Fruit fly (Drosophila melanogaster): ENCODE measurements around the gene Fgop2.

The Fgop2 gene

DNA sequence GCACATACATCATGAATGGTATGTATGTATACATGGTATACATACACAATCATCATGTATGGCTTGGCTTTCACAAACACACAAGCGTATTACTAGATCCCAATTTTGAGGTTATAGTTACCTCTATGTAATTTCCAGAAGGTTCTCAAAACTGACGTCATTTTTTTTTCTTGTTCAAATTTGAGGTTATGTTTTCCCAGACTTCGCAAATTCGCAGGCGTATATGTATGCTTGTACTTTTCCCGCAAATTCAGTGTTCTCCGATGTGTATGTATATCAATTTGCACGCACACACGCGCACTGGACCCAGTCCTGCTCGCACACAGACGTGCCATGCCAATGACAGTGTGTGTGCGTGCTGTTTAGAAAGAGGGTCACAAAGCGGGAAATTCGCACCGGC, 21.2 kb upstream of the Fgop2 start:
- TF ChIP-seq CG8159 (tag; optimal IDR thresholded peaks at IDR 0.05) (no peak), CG13204 (GFP tag; optimal IDR thresholded peaks at IDR 0.05) (no peak), Pif1B (GFP tag; optimal IDR thresholded peaks at IDR 0.05) (no peak), fd96Ca (GFP tag; IDR thresholded peaks at IDR 0.05) (no peak), CG12605 (GFP tag; IDR thresholded peaks at IDR 0.05) (no peak), gl (tag; optimal IDR thresholded peaks at IDR 0.05) (no peak), CG17806 (tag; optimal IDR thresholded peaks at IDR 0.05) (no peak), Ets98B (GFP tag; IDR thresholded peaks at IDR 0.05) (no peak), D1 (tag; optimal IDR thresholded peaks at IDR 0.05) (no peak), CG14655 (GFP tag; optimal IDR thresholded peaks at IDR 0.05) (no peak), CG34367 (tag; optimal IDR thresholded peaks at IDR 0.05) (no peak), CG32121 (GFP tag; IDR thresholded peaks at IDR 0.05) (no peak), Pif1A (GFP tag; optimal IDR thresholded peaks at IDR 0.05) (no peak), Snoo (tag; optimal IDR thresholded peaks at IDR 0.05) (no peak), EcR (GFP tag; optimal IDR thresholded peaks at IDR 0.05) (peak; percentile 23), CG4496 (GFP tag; IDR thresholded peaks at IDR 0.05) (0 out of 3 replicates have a peak, but pooled peaks have one; percentile 12), CG10348 (GFP tag; IDR thresholded peaks at IDR 0.05) (no peak)

DNA sequence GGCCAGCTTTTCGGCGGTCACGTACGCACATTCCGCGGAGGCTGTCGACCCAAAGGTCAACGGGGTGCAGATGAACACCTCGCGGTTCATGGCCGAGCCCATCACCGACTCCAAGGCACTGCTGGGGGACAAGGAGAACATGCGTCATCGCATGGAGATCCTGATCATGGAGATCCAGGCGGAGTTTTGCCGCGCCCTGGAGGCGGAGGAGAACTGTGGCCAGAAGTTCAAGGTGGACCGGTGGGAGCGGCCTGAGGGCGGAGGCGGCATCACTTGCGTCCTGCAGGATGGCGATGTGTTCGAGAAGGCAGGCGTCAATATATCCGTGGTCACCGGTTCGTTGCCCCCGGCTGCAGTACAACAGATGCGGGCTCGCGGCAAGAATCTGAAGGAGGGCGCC, 19.5 kb upstream of the Fgop2 start:
- TF ChIP-seq rn (GFP tag; IDR thresholded peaks at IDR 0.05) (no peak), CG32121 (GFP tag; IDR thresholded peaks at IDR 0.05) (no peak), Ets98B (GFP tag; IDR thresholded peaks at IDR 0.05) (no peak), CG12605 (GFP tag; IDR thresholded peaks at IDR 0.05) (no peak), Pif1B (GFP tag; optimal IDR thresholded peaks at IDR 0.05) (no peak), Pif1A (GFP tag; optimal IDR thresholded peaks at IDR 0.05) (no peak), CG17806 (tag; optimal IDR thresholded peaks at IDR 0.05) (no peak), CG13204 (GFP tag; optimal IDR thresholded peaks at IDR 0.05) (no peak), CG34367 (tag; optimal IDR thresholded peaks at IDR 0.05) (no peak), CG10348 (GFP tag; IDR thresholded peaks at IDR 0.05) (no peak), fd96Ca (GFP tag; IDR thresholded peaks at IDR 0.05) (no peak), CG4496 (GFP tag; IDR thresholded peaks at IDR 0.05) (no peak), gl (tag; optimal IDR thresholded peaks at IDR 0.05) (no peak), D1 (tag; optimal IDR thresholded peaks at IDR 0.05) (no peak), CG9948 (tag; optimal IDR thresholded peaks at IDR 0.05) (no peak)

DNA sequence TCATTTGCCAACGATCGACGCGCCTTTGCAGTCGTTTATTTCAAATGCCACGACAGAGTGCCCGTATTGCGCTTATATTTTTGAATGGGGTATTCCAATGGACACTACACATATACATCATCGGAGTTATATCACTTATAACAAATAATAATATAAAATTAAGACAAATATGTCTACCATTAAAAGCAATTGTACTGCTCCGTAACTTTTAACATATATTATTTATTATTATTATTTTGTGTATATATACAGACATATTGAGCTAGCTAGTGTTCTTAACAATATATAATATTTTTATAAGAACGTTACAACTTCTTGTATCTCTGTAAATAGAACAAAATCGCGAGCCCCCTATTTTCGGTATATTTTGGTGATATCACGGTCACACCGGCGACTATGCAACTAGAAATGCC, 18.9 kb upstream of the Fgop2 start, which contains the start of the genes sip2 and Coprox:
Gene sip2, minus strand, starts transcription at position 53 of the 413 bp plus-strand sequence.
Gene Coprox, plus strand, starts transcription at position 400 of the 413 bp plus-strand sequence.
- no peak for TF ChIP-seq gl (tag; optimal IDR thresholded peaks at IDR 0.05)
- peak; percentile 74 for TF ChIP-seq CG8159 (tag; optimal IDR thresholded peaks at IDR 0.05)
- peak; percentile 33; the same call in 1 of the 2 replicates for TF ChIP-seq Ets98B (GFP tag; IDR thresholded peaks at IDR 0.05)
- no peak for TF ChIP-seq Pif1B (GFP tag; optimal IDR thresholded peaks at IDR 0.05)
- TF ChIP-seq Pif1A (GFP tag; optimal IDR thresholded peaks at IDR 0.05), result no peak
- no peak for TF ChIP-seq CG10348 (GFP tag; IDR thresholded peaks at IDR 0.05)
- peak; percentile 64 for TF ChIP-seq CG9948 (tag; optimal IDR thresholded peaks at IDR 0.05)
- no peak for TF ChIP-seq CG13204 (GFP tag; optimal IDR thresholded peaks at IDR 0.05)
- TF ChIP-seq CG14655 (GFP tag; optimal IDR thresholded peaks at IDR 0.05), result no peak
- no peak for TF ChIP-seq EcR (GFP tag; optimal IDR thresholded peaks at IDR 0.05)
- TF ChIP-seq CG32121 (GFP tag; IDR thresholded peaks at IDR 0.05), result no peak; the same call in 1 of the 2 replicates
- peak; percentile 66 for TF ChIP-seq CG15710 (tag; optimal IDR thresholded peaks at IDR 0.05)
- TF ChIP-seq CG17806 (tag; optimal IDR thresholded peaks at IDR 0.05), result peak; percentile 63
- no peak for TF ChIP-seq D1 (tag; optimal IDR thresholded peaks at IDR 0.05)
- no peak for TF ChIP-seq CG8301 (tag; optimal IDR thresholded peaks at IDR 0.05)
- TF ChIP-seq CG4496 (GFP tag; IDR thresholded peaks at IDR 0.05), result peak; percentile 35; the same call in 2 of the 3 replicates
- TF ChIP-seq rn (GFP tag; IDR thresholded peaks at IDR 0.05), result no peak
- TF ChIP-seq fd96Ca (GFP tag; IDR thresholded peaks at IDR 0.05), result no peak
- peak; percentile 25; the same call in 1 of the 2 replicates for TF ChIP-seq CG12605 (GFP tag; IDR thresholded peaks at IDR 0.05)
- peak; percentile 48 for TF ChIP-seq Snoo (tag; optimal IDR thresholded peaks at IDR 0.05)
- peak; percentile 38 for TF ChIP-seq CG34367 (tag; optimal IDR thresholded peaks at IDR 0.05)

DNA sequence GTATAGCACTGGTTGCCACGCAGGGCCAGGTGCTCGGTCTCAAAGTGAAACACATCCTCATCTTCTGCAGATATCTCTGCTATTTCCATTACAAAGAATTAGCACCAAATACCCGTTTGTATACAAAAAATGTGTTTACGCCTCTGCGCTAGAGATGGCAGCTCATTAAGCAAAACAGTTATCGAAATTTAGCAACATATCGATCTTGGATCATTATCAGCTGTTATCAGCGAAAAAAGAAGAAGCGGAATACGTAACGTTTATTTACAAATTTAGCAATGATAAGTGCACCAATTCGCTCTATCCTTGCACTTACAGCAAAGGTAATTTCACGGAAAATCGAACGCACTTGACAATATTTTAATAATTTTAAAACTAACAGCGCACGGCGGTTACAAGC, 15.1 kb upstream of the Fgop2 start, which contains the start of the genes Atac1 and Hmgcl:
Gene Atac1, minus strand, starts transcription at position 164 of the 400 bp plus-strand sequence.
Gene Hmgcl, plus strand, starts transcription at position 213 of the 400 bp plus-strand sequence.
- TF ChIP-seq CG8159 (tag; optimal IDR thresholded peaks at IDR 0.05) (no peak), CG4496 (GFP tag; IDR thresholded peaks at IDR 0.05) (no peak), D1 (tag; optimal IDR thresholded peaks at IDR 0.05) (no peak), CG8301 (tag; optimal IDR thresholded peaks at IDR 0.05) (no peak), CG13204 (GFP tag; optimal IDR thresholded peaks at IDR 0.05) (no peak), rn (GFP tag; IDR thresholded peaks at IDR 0.05) (no peak), Ets98B (GFP tag; IDR thresholded peaks at IDR 0.05) (no peak), CG14655 (GFP tag; optimal IDR thresholded peaks at IDR 0.05) (no peak), Snoo (tag; optimal IDR thresholded peaks at IDR 0.05) (no peak), CG15710 (tag; optimal IDR thresholded peaks at IDR 0.05) (no peak)

DNA sequence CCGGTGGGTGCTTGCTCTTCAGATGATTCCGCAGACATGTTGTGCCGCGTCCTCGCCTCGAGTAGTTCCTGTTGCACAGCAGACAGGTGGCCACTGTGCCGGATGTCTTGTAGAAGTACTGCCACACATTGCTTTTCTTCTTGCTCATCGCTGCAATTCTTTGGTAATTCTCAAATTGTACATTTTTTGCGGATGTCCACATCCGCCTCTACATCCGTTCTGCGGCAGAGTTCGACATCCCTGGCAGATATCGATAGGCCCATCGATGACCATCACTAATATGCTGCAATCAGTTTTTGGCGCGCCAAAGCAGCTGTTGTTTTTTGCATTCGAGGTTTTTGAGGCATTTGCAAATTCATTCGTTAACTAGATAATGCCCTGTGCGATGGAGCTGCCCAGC, 11.6 kb upstream of the Fgop2 start, which contains the start of the genes CG13775 and CG3430:
Gene CG13775, minus strand, starts transcription at position 226 of the 400 bp plus-strand sequence.
Gene CG3430, plus strand, starts transcription at position 284 of the 400 bp plus-strand sequence.
- TF ChIP-seq CG10348 (GFP tag; IDR thresholded peaks at IDR 0.05), result no peak
- TF ChIP-seq CG32121 (GFP tag; IDR thresholded peaks at IDR 0.05), result peak; percentile 35; the same call in 1 of the 2 replicates

DNA sequence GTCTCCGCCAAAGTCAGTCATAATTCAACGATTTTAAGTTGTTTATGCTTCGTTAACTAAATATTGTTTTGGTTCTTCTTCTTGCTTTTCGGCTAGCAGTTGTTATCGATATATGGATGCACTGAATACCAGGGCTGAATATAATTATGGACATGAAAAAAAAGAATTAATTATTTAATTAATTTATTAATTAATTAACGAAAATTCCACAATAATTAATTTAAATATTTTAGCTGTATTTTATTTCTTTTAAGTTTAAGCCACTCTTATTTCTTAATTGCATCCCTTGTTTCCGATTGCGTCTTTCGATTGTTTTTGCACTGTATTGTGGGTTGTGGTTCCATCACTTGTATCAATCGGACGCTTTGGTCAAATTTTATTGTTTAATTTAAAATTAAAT, 5.0 kb upstream of the Fgop2 start, which contains the start of the genes Gas41 and SA1:
Gene Gas41, minus strand, starts transcription at position 112 of the 400 bp plus-strand sequence.
Gene SA1, plus strand, starts transcription at position 326 of the 400 bp plus-strand sequence.
- TF ChIP-seq CG14655 (GFP tag; optimal IDR thresholded peaks at IDR 0.05) (no peak), Pif1A (GFP tag; optimal IDR thresholded peaks at IDR 0.05) (no peak), CG10348 (GFP tag; IDR thresholded peaks at IDR 0.05) (no peak), CG8159 (tag; optimal IDR thresholded peaks at IDR 0.05) (peak; percentile 82), CG17806 (tag; optimal IDR thresholded peaks at IDR 0.05) (peak; percentile 86), Ets98B (GFP tag; IDR thresholded peaks at IDR 0.05) (peak; percentile 85), EcR (GFP tag; optimal IDR thresholded peaks at IDR 0.05) (no peak), Snoo (tag; optimal IDR thresholded peaks at IDR 0.05) (peak; percentile 30), Pif1B (GFP tag; optimal IDR thresholded peaks at IDR 0.05) (no peak), gl (tag; optimal IDR thresholded peaks at IDR 0.05) (peak; percentile 25), CG15710 (tag; optimal IDR thresholded peaks at IDR 0.05) (peak; percentile 92), CG32121 (GFP tag; IDR thresholded peaks at IDR 0.05) (peak; percentile 86), CG12605 (GFP tag; IDR thresholded peaks at IDR 0.05) (no peak), CG4496 (GFP tag; IDR thresholded peaks at IDR 0.05) (peak; percentile 87), CG34367 (tag; optimal IDR thresholded peaks at IDR 0.05) (peak; percentile 48), rn (GFP tag; IDR thresholded peaks at IDR 0.05) (peak; percentile 70), fd96Ca (GFP tag; IDR thresholded peaks at IDR 0.05) (no peak), D1 (tag; optimal IDR thresholded peaks at IDR 0.05) (no peak), CG9948 (tag; optimal IDR thresholded peaks at IDR 0.05) (peak; percentile 82), CG8301 (tag; optimal IDR thresholded peaks at IDR 0.05) (no peak), CG13204 (GFP tag; optimal IDR thresholded peaks at IDR 0.05) (no peak)

Measured in whole organism, pupa.